Fruit fly (Drosophila melanogaster): Measurements from ENCODE around the gene BigH1.

- TF ChIP-seq Dll (optimal IDR thresholded peaks at IDR 0.05) (no peak), pan (optimal IDR thresholded peaks at IDR 0.05) (no peak)
These were observed 32.4 kb downstream of the BigH1 start for dm6 chr3R:14695665-14696064.
